Fruit fly (Drosophila melanogaster) whole organism, embryonic: ENCODE data around the gene CG6163.

ENCODE experiments used
- Antp ChIP-seq: fragments of 200-800 bp; sonication (Bioruptor generic); optimal IDR thresholded peaks from 3 replicates; lab custom pipeline; 2016; ENCODE audit warnings: missing biosample characterization, missing genetic modification characterization
- Awh ChIP-seq: fragments of 200-800 bp; sonication (Bioruptor generic); IDR thresholded peaks from 2 replicates; pipeline ENCODE4, ENCODE4 v1.3.6; 2022; ENCODE audit warnings: missing biosample characterization, missing genetic modification characterization
- CG10565 ChIP-seq: fragments of 200-800 bp; sonication (Bioruptor generic); optimal IDR thresholded peaks from 3 replicates; lab custom pipeline; 2016; ENCODE audit warnings: missing biosample characterization, mild to moderate bottlenecking, missing genetic modification characterization
- CG11093 ChIP-seq: fragments of 200-800 bp; sonication (Bioruptor generic); IDR thresholded peaks from 3 replicates; pipeline ENCODE4 v1.3.6; 2022; ENCODE audit warnings: missing biosample characterization, missing genetic modification characterization
- CG13894 ChIP-seq: fragments of 200-800 bp; sonication (Bioruptor generic); optimal IDR thresholded peaks from 3 replicates; lab custom pipeline; 2018; ENCODE audit warnings: missing biosample characterization, mild to moderate bottlenecking, missing genetic modification characterization, moderate library complexity
- CG14050 ChIP-seq: fragments of 200-800 bp; sonication (Bioruptor generic); IDR thresholded peaks from 3 replicates; pipeline ENCODE4 v1.3.6; 2022; ENCODE audit warnings: missing biosample characterization, missing genetic modification characterization
- CG14667 ChIP-seq: fragments of 200-800 bp; sonication (Bioruptor generic); IDR thresholded peaks from 2 replicates; pipeline ENCODE4 v1.3.6; 2022; ENCODE audit warnings: missing biosample characterization, missing genetic modification characterization
- CG14860 ChIP-seq: fragments of 200-800 bp; sonication (Bioruptor generic); IDR thresholded peaks from 3 replicates; pipeline ENCODE4 v1.3.6; 2022; ENCODE audit warnings: missing biosample characterization, missing genetic modification characterization; ENCODE audit not compliant: partially characterized antibody
- CG17186 ChIP-seq: fragments of 200-800 bp; sonication (Bioruptor generic); optimal IDR thresholded peaks from 3 replicates; lab custom pipeline; 2017; ENCODE audit warnings: missing biosample characterization, missing genetic modification reagents, missing genetic modification characterization
- CG17328 ChIP-seq: fragments of 200-800 bp; sonication (Bioruptor generic); IDR thresholded peaks from 2 replicates; pipeline ENCODE4 v1.3.6; 2022; ENCODE audit warnings: missing biosample characterization, missing genetic modification characterization
- CG17802 ChIP-seq: fragments of 200-800 bp; sonication (Bioruptor generic); optimal IDR thresholded peaks from 2 replicates; lab custom pipeline; 2018; ENCODE audit warnings: missing biosample characterization, mild to moderate bottlenecking, missing genetic modification characterization, moderate library complexity
- CG18476 ChIP-seq: fragments of 200-800 bp; sonication (Bioruptor generic); optimal IDR thresholded peaks from 2 replicates; lab custom pipeline; 2016; ENCODE audit warnings: missing biosample characterization, mild to moderate bottlenecking, missing genetic modification characterization
- CG18764 ChIP-seq: fragments of 200-800 bp; sonication (Bioruptor generic); optimal IDR thresholded peaks from 3 replicates; lab custom pipeline; 2016; ENCODE audit warnings: missing biosample characterization, missing genetic modification characterization
- CG2129 ChIP-seq: fragments of 200-800 bp; sonication (Bioruptor generic); IDR thresholded peaks from 2 replicates; pipeline ENCODE4 v1.3.6; 2022; ENCODE audit warnings: missing biosample characterization, missing genetic modification characterization; ENCODE audit not compliant: partially characterized antibody
- CG2678 ChIP-seq: fragments of 200-800 bp; sonication (Bioruptor generic); optimal IDR thresholded peaks from 3 replicates; lab custom pipeline; 2019; ENCODE audit warnings: missing biosample characterization, mild to moderate bottlenecking, missing genetic modification characterization, moderate library complexity
- CG30020 ChIP-seq: fragments of 200-800 bp; optimal IDR thresholded peaks from 2 replicates; lab custom pipeline; 2019; ENCODE audit warnings: missing biosample characterization, mild to moderate bottlenecking, missing genetic modification characterization, moderate library complexity
- CG3281 ChIP-seq: fragments of 200-800 bp; sonication (Bioruptor generic); optimal IDR thresholded peaks from 3 replicates; lab custom pipeline; 2017; ENCODE audit warnings: missing biosample characterization, mild to moderate bottlenecking, missing genetic modification characterization
- CG34422 ChIP-seq: fragments of 200-800 bp; sonication (Bioruptor generic); IDR thresholded peaks from 3 replicates; pipeline ENCODE4 v1.3.6; 2022; ENCODE audit warnings: missing biosample characterization, missing genetic modification characterization
- CG3838 ChIP-seq: fragments of 200-800 bp; sonication (Bioruptor generic); optimal IDR thresholded peaks from 3 replicates; lab custom pipeline; 2016; ENCODE audit warnings: missing biosample characterization, missing genetic modification characterization
- CG4360 ChIP-seq: fragments of 200-800 bp; sonication (Bioruptor generic); IDR thresholded peaks from 2 replicates; pipeline ENCODE4 v1.3.6; 2022; ENCODE audit warnings: missing biosample characterization, missing genetic modification characterization
- CG43689 ChIP-seq: fragments of 200-800 bp; sonication (Bioruptor generic); IDR thresholded peaks from 2 replicates; pipeline ENCODE4 v1.3.6; 2022; ENCODE audit warnings: missing biosample characterization, missing genetic modification characterization
- CG6689 ChIP-seq: fragments of 200-800 bp; sonication (Bioruptor generic); IDR thresholded peaks from 2 replicates; pipeline ENCODE4 v1.3.6; 2022; ENCODE audit warnings: missing biosample characterization, missing genetic modification characterization
- CG7928 ChIP-seq: fragments of 200-800 bp; sonication (Bioruptor generic); optimal IDR thresholded peaks from 2 replicates; lab custom pipeline; 2017; ENCODE audit warnings: missing biosample characterization, mild to moderate bottlenecking, missing genetic modification characterization
- CG8765 ChIP-seq: fragments of 200-800 bp; sonication (Bioruptor generic); IDR thresholded peaks from 2 replicates; pipeline ENCODE4 v1.3.6; 2022; ENCODE audit warnings: missing biosample characterization, missing genetic modification characterization
- CG9876 ChIP-seq: fragments of 200-800 bp; sonication (Bioruptor generic); optimal IDR thresholded peaks from 2 replicates; lab custom pipeline; 2016; ENCODE audit warnings: missing biosample characterization, missing genetic modification characterization
- CoRest ChIP-seq: fragments of 200-800 bp; sonication (Bioruptor generic); optimal IDR thresholded peaks from 3 replicates; lab custom pipeline; 2018; ENCODE audit warnings: missing biosample characterization, mild to moderate bottlenecking, missing genetic modification characterization, moderate library complexity
- Eip74EF ChIP-seq, 2 experiments: fragments of 200-800 bp in 1 of 2; fragments of >200 bp in 1 of 2; sonication (Bioruptor generic) in 1 of 2; optimal IDR thresholded peaks; 2 replicates each; lab custom pipeline; 2017 to 2019; ENCODE audit warnings: missing biosample characterization in 2 of 2, missing genetic modification characterization in 2 of 2, mild to moderate bottlenecking in 1 of 2, moderate library complexity in 1 of 2
- Elba2 ChIP-seq: fragments of 200-800 bp; sonication (Bioruptor generic); optimal IDR thresholded peaks from 3 replicates; lab custom pipeline; 2016; ENCODE audit warnings: missing biosample characterization, missing genetic modification characterization
- Fer1 ChIP-seq: fragments of 200-800 bp; sonication (Bioruptor generic); optimal IDR thresholded peaks from 2 replicates; lab custom pipeline; 2017; ENCODE audit warnings: missing biosample characterization, mild to moderate bottlenecking, missing genetic modification characterization
- H15 ChIP-seq: fragments of 200-800 bp; sonication (Bioruptor generic); IDR thresholded peaks from 3 replicates; pipeline ENCODE4 v1.3.6; 2022; ENCODE audit warnings: missing biosample characterization, missing genetic modification characterization
- H2.0 ChIP-seq: fragments of 200-800 bp; sonication (Bioruptor generic); IDR thresholded peaks from 2 replicates; pipeline ENCODE4 v1.3.6; 2022; ENCODE audit warnings: missing biosample characterization, missing genetic modification characterization
- Sin3A ChIP-seq: fragments of >200 bp; optimal IDR thresholded peaks from 2 replicates; lab custom pipeline; 2018
- ap ChIP-seq: fragments of 200-800 bp; sonication (Bioruptor generic); IDR thresholded peaks from 2 replicates; pipeline ENCODE4 v1.3.6; 2022; ENCODE audit warnings: missing biosample characterization, missing genetic modification characterization
- bbx ChIP-seq: fragments of 200-800 bp; sonication (Bioruptor generic); IDR thresholded peaks from 2 replicates; pipeline ENCODE4 v1.3.6; 2022; ENCODE audit warnings: missing biosample characterization, missing genetic modification characterization; ENCODE audit not compliant: partially characterized antibody
- cwo ChIP-seq: fragments of 200-800 bp; sonication (Bioruptor generic); optimal IDR thresholded peaks from 3 replicates; lab custom pipeline; 2017; ENCODE audit warnings: missing biosample characterization, missing genetic modification characterization, mild to moderate bottlenecking, moderate library complexity, missing genetic modification reagents
- dysf ChIP-seq: fragments of 200-800 bp; sonication (Bioruptor generic); IDR thresholded peaks from 3 replicates; pipeline ENCODE4 v1.3.6; 2022; ENCODE audit warnings: missing biosample characterization, missing genetic modification characterization
- gem ChIP-seq: fragments of 200-800 bp; sonication (Bioruptor generic); optimal IDR thresholded peaks from 2 replicates; lab custom pipeline; 2019; ENCODE audit warnings: missing biosample characterization, mild to moderate bottlenecking, missing genetic modification characterization, moderate library complexity
- ham ChIP-seq: fragments of 200-800 bp; sonication (Bioruptor generic); IDR thresholded peaks from 2 replicates; pipeline ENCODE4 v1.3.6; 2022; ENCODE audit warnings: missing biosample characterization, missing genetic modification characterization
- hb ChIP-seq: fragments of 200-800 bp; sonication (Bioruptor generic); IDR thresholded peaks from 3 replicates; pipeline ENCODE4 v1.3.6; 2022; ENCODE audit warnings: missing biosample characterization, missing genetic modification characterization; ENCODE audit not compliant: partially characterized antibody
- hth ChIP-seq: fragments of >200 bp; optimal IDR thresholded peaks from 2 replicates; lab custom pipeline; 2017; ENCODE audit warnings: inconsistent platforms
- lola ChIP-seq, 3 experiments: fragments of >200 bp in 2 of 3; fragments of 200-800 bp in 1 of 3; sonication (Bioruptor generic) in 1 of 3; optimal IDR thresholded peaks; 2 replicates each; lab custom pipeline; 2017 to 2019; ENCODE audit warnings: missing biosample characterization in 3 of 3, missing genetic modification characterization in 3 of 3, mild to moderate bottlenecking in 1 of 3, moderate library complexity in 1 of 3
- nerfin-2 ChIP-seq: fragments of 200-800 bp; sonication (Bioruptor generic); IDR thresholded peaks from 2 replicates; pipeline ENCODE4 v1.3.6; 2022; ENCODE audit warnings: missing biosample characterization, missing genetic modification characterization; ENCODE audit not compliant: partially characterized antibody
- onecut ChIP-seq: fragments of 200-800 bp; sonication (Bioruptor generic); IDR thresholded peaks from 2 replicates; pipeline ENCODE4 v1.3.6; 2022; ENCODE audit warnings: missing biosample characterization, missing genetic modification characterization
- org-1 ChIP-seq: fragments of 200-800 bp; sonication (Bioruptor generic); optimal IDR thresholded peaks from 2 replicates; lab custom pipeline; 2017; ENCODE audit warnings: missing biosample characterization, missing genetic modification characterization
- pzg ChIP-seq: fragments of 200-800 bp; sonication (Bioruptor generic); optimal IDR thresholded peaks from 3 replicates; lab custom pipeline; 2018; ENCODE audit warnings: missing biosample characterization, mild to moderate bottlenecking, missing genetic modification characterization, moderate library complexity
- seq ChIP-seq: fragments of 200-800 bp; sonication (Bioruptor generic); IDR thresholded peaks from 2 replicates; pipeline ENCODE4 v1.3.6; 2022; ENCODE audit warnings: missing biosample characterization, missing genetic modification characterization
- so ChIP-seq: fragments of 200-800 bp; sonication (Bioruptor generic); IDR thresholded peaks from 3 replicates; pipeline ENCODE4 v1.3.6; 2022; ENCODE audit warnings: missing biosample characterization, missing genetic modification characterization
- sr ChIP-seq: fragments of 200-800 bp; sonication (Bioruptor generic); IDR thresholded peaks from 3 replicates; pipeline ENCODE4 v1.3.6; 2022; ENCODE audit warnings: missing biosample characterization, missing genetic modification characterization
- ssp ChIP-seq: fragments of 200-800 bp; sonication (Bioruptor generic); IDR thresholded peaks from 2 replicates; pipeline ENCODE4 v1.3.6; 2022; ENCODE audit warnings: missing biosample characterization, missing genetic modification characterization
- zen2 ChIP-seq: fragments of 200-800 bp; sonication (Bioruptor generic); IDR thresholded peaks from 3 replicates; pipeline ENCODE4 v1.3.6; 2022; ENCODE audit warnings: missing biosample characterization, missing genetic modification characterization; ENCODE audit not compliant: partially characterized antibody

Gene CG6163

dm6 chr3L:11328015-11328680 is 36.5 kb downstream of the CG6163 start (continued):
- TF ChIP-seq Eip74EF (GFP tag; optimal IDR thresholded peaks at IDR 0.05; lab: Kevin White, UChicago) (no peak), CG17186 (GFP tag; lab: Kevin White, UChicago) (no peak), ham (GFP tag; lab: Robert Waterston, UW) (no peak), gem (peak; percentile 64), CG14050 (GFP tag; lab: Robert Waterston, UW) (no peak), Awh (no peak), seq (GFP tag; lab: Robert Waterston, UW) (no peak), nerfin-2 (GFP tag; lab: Robert Waterston, UW) (no peak), CG2678 (peak; percentile 61), CG17802 (peak; percentile 2), CG6689 (GFP tag; lab: Robert Waterston, UW) (peak; percentile 45; the same call in 1 of the 2 replicates), org-1 (no peak), cwo (GFP tag; lab: Kevin White, UChicago) (no peak), CG3281 (GFP tag; lab: Kevin White, UChicago) (peak; percentile 18), so (GFP tag; lab: Robert Waterston, UW) (0 out of 3 replicates have a peak, but pooled peaks have one; percentile 33), CG18764 (GFP tag; lab: Kevin White, UChicago) (no peak), hb (GFP tag; lab: Robert Waterston, UW) (no peak), CG4360 (GFP tag; lab: Robert Waterston, UW) (peak; percentile 67), CG43689 (GFP tag; lab: Robert Waterston, UW) (no peak), CG9876 (GFP tag; lab: Kevin White, UChicago) (no peak), CG8765 (GFP tag; lab: Robert Waterston, UW) (no peak), CG14667 (GFP tag; lab: Robert Waterston, UW) (no peak), CG18476 (GFP tag; lab: Kevin White, UChicago) (peak; percentile 33), ssp (0 out of 2 replicates have a peak, but pooled peaks have one; percentile 25), CG3838 (GFP tag; lab: Kevin White, UChicago) (no peak), CG7928 (GFP tag; lab: Kevin White, UChicago) (no peak), Fer1 (GFP tag; lab: Kevin White, UChicago) (no peak), zen2 (GFP tag; lab: Robert Waterston, UW) (no peak), sr (GFP tag; lab: Robert Waterston, UW) (no peak), pzg (GFP tag; lab: Kevin White, UChicago) (no peak), H15 (GFP tag; lab: Robert Waterston, UW) (no peak), dysf (GFP tag; lab: Robert Waterston, UW) (peak; percentile 54; the same call in 2 of the 3 replicates), lola (GFP tag; optimal IDR thresholded peaks at IDR 0.05; lab: Kevin White, UChicago) (peak in 1 of 3 experiments; percentile 36), onecut (no peak), Antp (GFP tag; lab: Kevin White, UChicago) (no peak), Sin3A (lab: Kevin White, UChicago) (no peak), CG14860 (GFP tag; lab: Robert Waterston, UW) (no peak), CG34422 (no peak), CoRest (tag; lab: Kevin White, UChicago) (peak; percentile 58), Elba2 (GFP tag; lab: Kevin White, UChicago) (no peak), ap (GFP tag; lab: Robert Waterston, UW) (no peak), CG17328 (GFP tag; lab: Robert Waterston, UW) (0 out of 2 replicates have a peak, but pooled peaks have one; percentile 7), CG2129 (GFP tag; lab: Robert Waterston, UW) (no peak), CG30020 (tag; lab: Kevin White, UChicago) (no peak), CG13894 (tag; lab: Kevin White, UChicago) (peak; percentile 88), hth (no peak), H2.0 (GFP tag; lab: Robert Waterston, UW) (no peak), CG11093 (GFP tag; lab: Robert Waterston, UW) (no peak), CG10565 (GFP tag; lab: Kevin White, UChicago) (no peak), bbx (GFP tag; lab: Robert Waterston, UW) (no peak)
